Worm (Caenorhabditis elegans) whole organism, young adult: Measurements from ENCODE around the gene fbxa-152.
A peak's percentile ranks its signal among the peaks of the same experiment; 100 is the strongest.
"Not testable (repeated sequence)": the region's sequence is repeated elsewhere in the genome, so short reads cannot be mapped to it uniquely, and the experiment has no call there.

ENCODE experiments used
- C06A6.2 ChIP-seq: fragments of 200-800 bp; sonication (Bioruptor generic); conservative IDR thresholded peaks from 2 replicates; pipeline ENCODE4 v1.3.6; 2022; ENCODE audit warnings: missing genetic modification characterization, missing compliant biosample characterization
- F33H1.4 ChIP-seq: fragments of 200-800 bp; sonication (Bioruptor generic); IDR thresholded peaks from 2 replicates; pipeline ENCODE4 v1.3.6; 2022; ENCODE audit warnings: missing genetic modification reagents, missing genetic modification characterization, missing compliant biosample characterization
- F37B4.10 ChIP-seq: fragments of 200-800 bp; sonication (Bioruptor generic); IDR thresholded peaks from 2 replicates; pipeline ENCODE4 v1.3.6; 2022; ENCODE audit warnings: missing genetic modification characterization, missing compliant biosample characterization
- K11D2.4 ChIP-seq: fragments of 200-800 bp; sonication (Bioruptor generic); IDR thresholded peaks from 2 replicates; pipeline ENCODE4 v1.3.6; 2022; ENCODE audit warnings: missing genetic modification reagents, missing genetic modification characterization, missing compliant biosample characterization
- Y53G8AR.9 ChIP-seq: fragments of 200-800 bp; sonication (Bioruptor generic); conservative IDR thresholded peaks from 2 replicates; pipeline ENCODE4 v1.3.6; 2022; ENCODE audit warnings: missing genetic modification reagents, missing genetic modification characterization, missing compliant biosample characterization
- Y79H2A.3 ChIP-seq: fragments of 200-800 bp; sonication (Bioruptor generic); conservative IDR thresholded peaks from 2 replicates; pipeline ENCODE4 v1.3.6; 2022; ENCODE audit warnings: missing genetic modification reagents, missing genetic modification characterization, missing compliant biosample characterization
- Y95B8A.8 ChIP-seq: fragments of 200-800 bp; sonication (Bioruptor generic); IDR thresholded peaks from 2 replicates; pipeline ENCODE4 v1.3.6; 2022; ENCODE audit warnings: missing genetic modification reagents, missing genetic modification characterization, missing compliant biosample characterization
- ZK185.1 ChIP-seq: sonication (generic microtip); optimal IDR thresholded peaks from 2 replicates; lab custom pipeline; 2016; ENCODE audit warnings: mild to moderate bottlenecking, missing genetic modification characterization, missing compliant biosample characterization; ENCODE audit not compliant: poor library complexity, severe bottlenecking
- akir-1 ChIP-seq: fragments of 200-800 bp; sonication (Bioruptor generic); optimal IDR thresholded peaks from 2 replicates; lab custom pipeline; 2018; ENCODE audit warnings: mild to moderate bottlenecking, missing genetic modification characterization, moderate library complexity, missing compliant biosample characterization
- aptf-2 ChIP-seq: fragments of 200-800 bp; sonication (Bioruptor generic); conservative IDR thresholded peaks from 2 replicates; pipeline ENCODE4 v1.3.6; 2022; ENCODE audit warnings: missing genetic modification reagents, missing genetic modification characterization, missing compliant biosample characterization
- athp-1 ChIP-seq: sonication (generic microtip); optimal IDR thresholded peaks from 2 replicates; lab custom pipeline; 2017; ENCODE audit warnings: mild to moderate bottlenecking, missing genetic modification characterization, missing compliant biosample characterization
- attf-3 ChIP-seq: fragments of 200-800 bp; sonication (Bioruptor generic); conservative IDR thresholded peaks from 2 replicates; pipeline ENCODE4 v1.3.6; 2022; ENCODE audit warnings: missing genetic modification reagents, missing genetic modification characterization, missing compliant biosample characterization
- attf-6 ChIP-seq: fragments of 200-800 bp; sonication (Bioruptor generic); IDR thresholded peaks from 2 replicates; pipeline ENCODE4 v1.3.6; 2022; ENCODE audit warnings: missing genetic modification reagents, missing genetic modification characterization, missing compliant biosample characterization
- bed-2 ChIP-seq: fragments of 200-800 bp; sonication (Bioruptor generic); IDR thresholded peaks from 2 replicates; pipeline ENCODE4 v1.3.6; 2022; ENCODE audit warnings: missing genetic modification reagents, missing genetic modification characterization, missing compliant biosample characterization
- cebp-1 ChIP-seq, 2 experiments: fragments of 200-800 bp in 1 of 2; sonication (Bioruptor generic) in 1 of 2; sonication (generic microtip) in 1 of 2; IDR thresholded peaks in 1 of 2; optimal IDR thresholded peaks in 1 of 2; 2 replicates each; pipeline versions ENCODE4 v1.3.6 to Lab custom; 2017 to 2022; ENCODE audit warnings: missing compliant biosample characterization in 2 of 2, missing genetic modification characterization in 2 of 2, mild to moderate bottlenecking in 1 of 2, missing genetic modification reagents in 1 of 2, moderate library complexity in 1 of 2
- cebp-2 ChIP-seq: fragments of 200-800 bp; sonication (Bioruptor generic); IDR thresholded peaks from 2 replicates; pipeline ENCODE4 v1.3.6; 2022; ENCODE audit warnings: missing genetic modification characterization, missing compliant biosample characterization
- ceh-100 ChIP-seq: fragments of 200-800 bp; sonication (Bioruptor generic); IDR thresholded peaks from 2 replicates; pipeline ENCODE4 v1.3.6; 2022; ENCODE audit warnings: missing genetic modification reagents, missing genetic modification characterization, missing compliant biosample characterization
- dox-1 ChIP-seq: fragments of 200-800 bp; sonication (Bioruptor generic); IDR thresholded peaks from 2 replicates; pipeline ENCODE4 v1.3.6; 2022; ENCODE audit warnings: missing genetic modification reagents, missing genetic modification characterization, missing compliant biosample characterization
- egl-18 ChIP-seq: fragments of 200-800 bp; sonication (Bioruptor generic); IDR thresholded peaks from 2 replicates; pipeline ENCODE4 v1.3.6; 2022; ENCODE audit warnings: missing genetic modification reagents, missing genetic modification characterization, missing compliant biosample characterization
- ekl-4 ChIP-seq: fragments of 200-800 bp; sonication (Bioruptor generic); IDR thresholded peaks from 2 replicates; pipeline ENCODE4 v1.3.6; 2022; ENCODE audit warnings: missing genetic modification reagents, missing genetic modification characterization, missing compliant biosample characterization
- ets-4 ChIP-seq: fragments of 200-800 bp; sonication (Bioruptor generic); optimal IDR thresholded peaks from 2 replicates; lab custom pipeline; 2018; ENCODE audit warnings: mild to moderate bottlenecking, missing genetic modification characterization, missing compliant biosample characterization
- him-1 ChIP-seq: sonication (generic microtip); optimal IDR thresholded peaks from 2 replicates; lab custom pipeline; 2016; ENCODE audit warnings: missing genotype, missing genetic modification reagents, missing genetic modification characterization, missing compliant biosample characterization
- hmg-1.2 ChIP-seq: fragments of 200-800 bp; sonication (Bioruptor generic); IDR thresholded peaks from 2 replicates; pipeline ENCODE4 v1.3.6; 2022; ENCODE audit warnings: missing genetic modification reagents, missing genetic modification characterization, missing compliant biosample characterization
- hsf-1 ChIP-seq: fragments of 200-800 bp; sonication (Bioruptor generic); IDR thresholded peaks from 2 replicates; pipeline ENCODE4 v1.3.6; 2022; ENCODE audit warnings: missing genetic modification reagents, missing genetic modification characterization, missing compliant biosample characterization
- let-607 ChIP-seq, 2 experiments: fragments of 200-800 bp in 1 of 2; sonication (Bioruptor generic) in 1 of 2; sonication (generic microtip) in 1 of 2; optimal IDR thresholded peaks; 2 replicates each; lab custom pipeline; 2016 to 2018; ENCODE audit warnings: mild to moderate bottlenecking in 2 of 2, missing compliant biosample characterization in 2 of 2, missing genetic modification characterization in 2 of 2, moderate library complexity in 2 of 2, missing genotype in 1 of 2
- lin-40 ChIP-seq: sonication (generic microtip); optimal IDR thresholded peaks from 2 replicates; lab custom pipeline; 2016; ENCODE audit warnings: missing genetic modification characterization, mild to moderate bottlenecking, missing compliant biosample characterization, missing genotype, missing genetic modification reagents
- lir-1 ChIP-seq: fragments of 200-800 bp; sonication (Bioruptor generic); conservative IDR thresholded peaks from 2 replicates; pipeline ENCODE4 v1.3.6; 2022; ENCODE audit warnings: missing genetic modification reagents, missing genetic modification characterization, missing compliant biosample characterization
- lsl-1 ChIP-seq: fragments of 200-800 bp; sonication (Bioruptor generic); optimal IDR thresholded peaks from 2 replicates; lab custom pipeline; 2018; ENCODE audit warnings: mild to moderate bottlenecking, missing genetic modification characterization, moderate library complexity, missing compliant biosample characterization
- madf-10 ChIP-seq: sonication (generic microtip); optimal IDR thresholded peaks from 2 replicates; lab custom pipeline; 2016; ENCODE audit warnings: mild to moderate bottlenecking, missing genetic modification characterization, missing compliant biosample characterization
- madf-6 ChIP-seq: fragments of 200-800 bp; sonication (Bioruptor generic); IDR thresholded peaks from 2 replicates; pipeline ENCODE4 v1.3.6; 2022; ENCODE audit warnings: missing genetic modification reagents, missing genetic modification characterization, missing compliant biosample characterization
- madf-8 ChIP-seq: fragments of 200-800 bp; sonication (Bioruptor generic); conservative IDR thresholded peaks from 2 replicates; pipeline ENCODE4 v1.3.6; 2022; ENCODE audit warnings: missing genetic modification reagents, missing genetic modification characterization, missing compliant biosample characterization
- mcd-1 ChIP-seq: fragments of 200-800 bp; sonication (Bioruptor generic); IDR thresholded peaks from 2 replicates; pipeline ENCODE4 v1.3.6; 2022; ENCODE audit warnings: missing genetic modification reagents, missing genetic modification characterization, missing compliant biosample characterization
- nfyb-1 ChIP-seq: fragments of 200-800 bp; sonication (Bioruptor generic); IDR thresholded peaks from 2 replicates; pipeline ENCODE4 v1.3.6; 2022; ENCODE audit warnings: missing genetic modification reagents, missing genetic modification characterization, missing compliant biosample characterization
- nhr-80 ChIP-seq: sonication (generic microtip); optimal IDR thresholded peaks from 2 replicates; lab custom pipeline; 2016; ENCODE audit warnings: missing genetic modification characterization, missing compliant biosample characterization
- nhr-90 ChIP-seq: sonication (generic microtip); optimal IDR thresholded peaks from 2 replicates; lab custom pipeline; 2016; ENCODE audit warnings: missing genotype, mild to moderate bottlenecking, missing genetic modification characterization, missing compliant biosample characterization
- pbrm-1 ChIP-seq: fragments of 200-800 bp; sonication (Bioruptor generic); IDR thresholded peaks from 2 replicates; pipeline ENCODE4 v1.3.6; 2022; ENCODE audit warnings: missing genetic modification reagents, missing genetic modification characterization, missing compliant biosample characterization
- rcor-1 ChIP-seq: fragments of 200-800 bp; sonication (Bioruptor generic); IDR thresholded peaks from 2 replicates; pipeline ENCODE4 v1.3.6; 2022; ENCODE audit warnings: missing genetic modification reagents, missing genetic modification characterization, missing compliant biosample characterization
- rec-8 ChIP-seq, 2 experiments: sonication (generic microtip); optimal IDR thresholded peaks; 2 replicates each; lab custom pipeline; 2016; ENCODE audit warnings: mild to moderate bottlenecking in 2 of 2, missing genetic modification characterization in 2 of 2, missing genetic modification reagents in 2 of 2, missing genotype in 2 of 2, missing biosample characterization in 1 of 2, missing compliant biosample characterization in 1 of 2, moderate library complexity in 1 of 2
- repo-1 ChIP-seq: sonication (generic microtip); optimal IDR thresholded peaks from 2 replicates; lab custom pipeline; 2017; ENCODE audit warnings: mild to moderate bottlenecking, missing genetic modification characterization, missing compliant biosample characterization
- snpc-4 ChIP-seq, 5 experiments: fragments of 150-350 bp in 1 of 5; sonication (generic microtip) in 4 of 5; optimal IDR thresholded peaks; 2 replicates each; lab custom pipeline; 2014 to 2018; ENCODE audit warnings: missing genetic modification characterization in 5 of 5, missing biosample characterization in 3 of 5, antibody characterized with exemption in 2 of 5, mild to moderate bottlenecking in 2 of 5, missing compliant biosample characterization in 2 of 5, missing genotype in 2 of 5, moderate library complexity in 2 of 5, missing genetic modification reagents in 1 of 5
- tbp1 ChIP-seq: fragments of 200-800 bp; sonication (Bioruptor generic); optimal IDR thresholded peaks from 2 replicates; lab custom pipeline; 2018; ENCODE audit warnings: mild to moderate bottlenecking, missing genetic modification characterization, missing compliant biosample characterization
- tlf-1 ChIP-seq: fragments of 200-800 bp; sonication (Bioruptor generic); optimal IDR thresholded peaks from 2 replicates; lab custom pipeline; 2018; ENCODE audit warnings: mild to moderate bottlenecking, missing genetic modification characterization, missing compliant biosample characterization
- unc-130 ChIP-seq: sonication (generic microtip); optimal IDR thresholded peaks from 2 replicates; lab custom pipeline; 2016; ENCODE audit warnings: missing genetic modification reagents, missing genetic modification characterization, missing compliant biosample characterization
- ztf-18 ChIP-seq: sonication (generic microtip); optimal IDR thresholded peaks from 2 replicates; lab custom pipeline; 2016; ENCODE audit warnings: missing genotype, mild to moderate bottlenecking, missing genetic modification characterization, missing compliant biosample characterization
- ztf-25 ChIP-seq: fragments of 200-800 bp; sonication (Bioruptor generic); IDR thresholded peaks from 2 replicates; pipeline ENCODE4 v1.3.6; 2022; ENCODE audit warnings: missing genetic modification reagents, missing genetic modification characterization, missing compliant biosample characterization

The fbxa-152 gene

ce11 chrV:15590183-15590667, 11.9 kb downstream of the fbxa-152 start, which contains the start of gene F28F8.7 (continued):
- TF ChIP-seq lin-40 (tag; lab: Kevin White, UChicago), result peak; percentile 69
- peak; percentile 48; the same call in 1 of the 2 replicates for TF ChIP-seq attf-6 (GFP tag; lab: Robert Waterston, UW)
- TF ChIP-seq F37B4.10 (GFP tag; lab: Robert Waterston, UW), result 0 out of 2 replicates have a peak, but pooled peaks have one; percentile 31
- peak; percentile 82 for TF ChIP-seq C06A6.2
- TF ChIP-seq lsl-1, result peak; percentile 42
- peak; percentile 75 for TF ChIP-seq nhr-80 (tag; lab: Kevin White, UChicago)
- peak; percentile 96 for TF ChIP-seq hmg-1.2 (GFP tag; lab: Robert Waterston, UW)
- peak; percentile 47 for TF ChIP-seq tbp1 (GFP tag; lab: Kevin White, UChicago)
- TF ChIP-seq ZK185.1 (tag; lab: Kevin White, UChicago), result peak; percentile 61
- peak; percentile 95 for TF ChIP-seq dox-1
- TF ChIP-seq attf-3 (GFP tag; lab: Robert Waterston, UW), result peak; percentile 88
- TF ChIP-seq him-1 (tag; lab: Kevin White, UChicago), result peak; percentile 7
- peak; percentile 91 for TF ChIP-seq Y53G8AR.9 (GFP tag; lab: Robert Waterston, UW)
- peak; percentile 68 for TF ChIP-seq madf-10 (tag; lab: Kevin White, UChicago)
- TF ChIP-seq rec-8 (tag; optimal IDR thresholded peaks at IDR 0.05; lab: Kevin White, UChicago), result peak; percentile 26 to 55
- peak; percentile 68; the same call in 1 of the 2 replicates for TF ChIP-seq rcor-1
- TF ChIP-seq F33H1.4 (GFP tag; lab: Robert Waterston, UW), result peak; percentile 71
- peak; percentile 34 for TF ChIP-seq nhr-90 (tag; lab: Kevin White, UChicago)
- peak; percentile 93 for TF ChIP-seq mcd-1
- peak; percentile 45 for TF ChIP-seq Y79H2A.3 (GFP tag; lab: Robert Waterston, UW)
- TF ChIP-seq madf-6 (GFP tag; lab: Robert Waterston, UW), result peak; percentile 50
- TF ChIP-seq cebp-2 (GFP tag; lab: Robert Waterston, UW), result peak; percentile 95; the same call in 1 of the 2 replicates
- peak; percentile 42 for TF ChIP-seq ztf-18
- peak; percentile 51; the same call in 1 of the 2 replicates for TF ChIP-seq ekl-4 (GFP tag; lab: Robert Waterston, UW)
- TF ChIP-seq egl-18, result 0 out of 2 replicates have a peak, but pooled peaks have one; percentile 25
- TF ChIP-seq hsf-1 (GFP tag; lab: Robert Waterston, UW), result peak; percentile 65
- TF ChIP-seq K11D2.4 (GFP tag; lab: Robert Waterston, UW), result peak; percentile 91
- peak; percentile 81 for TF ChIP-seq tlf-1 (GFP tag; lab: Kevin White, UChicago)
- TF ChIP-seq snpc-4 (GFP tag; optimal IDR thresholded peaks at IDR 0.05; lab: Kevin White, UChicago), result not testable (repeated sequence)
- TF ChIP-seq snpc-4 (tag; optimal IDR thresholded peaks at IDR 0.05; lab: Kevin White, UChicago), result peak in 2 of 4 experiments; percentile 63 to 82
- TF ChIP-seq nfyb-1 (GFP tag; lab: Robert Waterston, UW), result peak; percentile 92
- TF ChIP-seq let-607 (tag; optimal IDR thresholded peaks at IDR 0.05; lab: Kevin White, UChicago), result peak; percentile 51 to 85
- TF ChIP-seq repo-1 (tag; lab: Kevin White, UChicago), result peak; percentile 81
- peak; percentile 18 for TF ChIP-seq akir-1 (GFP tag; lab: Kevin White, UChicago)
- TF ChIP-seq ceh-100 (GFP tag; lab: Robert Waterston, UW), result peak; percentile 79
- peak; percentile 64; the same call in 1 of the 2 replicates for TF ChIP-seq aptf-2 (GFP tag; lab: Robert Waterston, UW)
- TF ChIP-seq ztf-25, result 0 out of 2 replicates have a peak, but pooled peaks have one; percentile 37
- peak; percentile 40; the same call in 1 of the 2 replicates for TF ChIP-seq madf-8
- TF ChIP-seq cebp-1 (GFP tag; IDR thresholded peaks at IDR 0.05; lab: Robert Waterston, UW), result peak; percentile 74
- TF ChIP-seq cebp-1 (tag; optimal IDR thresholded peaks at IDR 0.05; lab: Kevin White, UChicago), result peak; percentile 78
- peak; percentile 84 for TF ChIP-seq pbrm-1 (GFP tag; lab: Robert Waterston, UW)
- peak; percentile 63 for TF ChIP-seq lir-1 (GFP tag; lab: Robert Waterston, UW)
- peak; percentile 79 for TF ChIP-seq Y95B8A.8 (GFP tag; lab: Robert Waterston, UW)
- peak; percentile 41 for TF ChIP-seq ets-4
- peak; percentile 80 for TF ChIP-seq unc-130 (GFP tag; lab: Kevin White, UChicago)
- TF ChIP-seq bed-2 (GFP tag; lab: Robert Waterston, UW), result peak; percentile 90; the same call in 1 of the 2 replicates
- TF ChIP-seq athp-1 (tag; lab: Kevin White, UChicago), result peak; percentile 38
